Worm (Caenorhabditis elegans): Measurements from ENCODE around the gene C10G8.4.

The C10G8.4 gene

ce11 chrV:5349471-5349870 is 37.7 kb downstream of the C10G8.4 start, which contains the start of gene T09D3.3:
T09D3.3 (minus strand) TSS chrV:5349571.
- TF ChIP-seq sem-2 (GFP tag; optimal IDR thresholded peaks at IDR 0.05): no peak
- no peak for TF ChIP-seq nhr-28 (tag; optimal IDR thresholded peaks at IDR 0.05)
- TF ChIP-seq snpc-4 (tag; optimal IDR thresholded peaks at IDR 0.05): no peak
- TF ChIP-seq nhr-237 (tag; optimal IDR thresholded peaks at IDR 0.05): no peak
- no peak for TF ChIP-seq nhr-12 (tag; optimal IDR thresholded peaks at IDR 0.05)
- no peak for TF ChIP-seq unc-62 (GFP tag; optimal IDR thresholded peaks at IDR 0.05)
- no peak for TF ChIP-seq cnd-1 (tag; optimal IDR thresholded peaks at IDR 0.05)
- no peak for TF ChIP-seq unc-120 (tag; optimal IDR thresholded peaks at IDR 0.05; ENCODE audit: poor library complexity, severe bottlenecking)
- TF ChIP-seq lin-32 (GFP tag; optimal IDR thresholded peaks at IDR 0.05): no peak
- no peak for TF ChIP-seq elt-1 (tag; optimal IDR thresholded peaks at IDR 0.05; ENCODE audit: borderline replicate concordance, insufficient read depth)
- no peak for TF ChIP-seq nhr-76 (tag; optimal IDR thresholded peaks at IDR 0.05)
- TF ChIP-seq bed-3 (GFP tag; optimal IDR thresholded peaks at IDR 0.05): no peak
- no peak for TF ChIP-seq nhr-2 (tag; optimal IDR thresholded peaks at IDR 0.05)
- TF ChIP-seq ztf-11 (tag; optimal IDR thresholded peaks at IDR 0.05): no peak
- TF ChIP-seq zip-8 (tag; optimal IDR thresholded peaks at IDR 0.05): no peak

ce11 chrV:5351483-5351882 is 39.7 kb downstream of the C10G8.4 start, which contains the start of gene srd-9:
srd-9 (plus strand) TSS chrV:5351783.
- TF ChIP-seq unc-120 (tag; optimal IDR thresholded peaks at IDR 0.05; ENCODE audit: poor library complexity, severe bottlenecking) (no peak), nhr-76 (tag; optimal IDR thresholded peaks at IDR 0.05) (no peak), hlh-1 (tag; optimal IDR thresholded peaks at IDR 0.05) (no peak), nhr-237 (tag; optimal IDR thresholded peaks at IDR 0.05) (no peak), blmp-1 (tag; optimal IDR thresholded peaks at IDR 0.05) (no peak), ceh-43 (GFP tag; optimal IDR thresholded peaks at IDR 0.05) (no peak), lsy-2 (tag; optimal IDR thresholded peaks at IDR 0.05) (no peak), mep-1 (tag; optimal IDR thresholded peaks at IDR 0.05) (no peak), unc-39 (tag; optimal IDR thresholded peaks at IDR 0.05) (no peak), snpc-4 (tag; optimal IDR thresholded peaks at IDR 0.05) (no peak), ceh-39 (tag; optimal IDR thresholded peaks at IDR 0.05) (no peak), lin-32 (GFP tag; optimal IDR thresholded peaks at IDR 0.05) (no peak), nhr-12 (tag; optimal IDR thresholded peaks at IDR 0.05) (no peak), ceh-83 (GFP tag; optimal IDR thresholded peaks at IDR 0.05) (no peak), flh-1 (GFP tag; optimal IDR thresholded peaks at IDR 0.05) (no peak), ham-2 (GFP tag; optimal IDR thresholded peaks at IDR 0.05) (no peak)

ce11 chrV:5358772-5359171 is 47.0 kb downstream of the C10G8.4 start, which contains the start of gene nhr-216:
nhr-216 (minus strand) TSS chrV:5358872.
- TF ChIP-seq elt-3 (tag; optimal IDR thresholded peaks at IDR 0.05) (no peak), elt-1 (tag; optimal IDR thresholded peaks at IDR 0.05; ENCODE audit: borderline replicate concordance, insufficient read depth) (no peak), pha-4 (tag; optimal IDR thresholded peaks at IDR 0.05) (no peak), mep-1 (tag; optimal IDR thresholded peaks at IDR 0.05) (no peak), nhr-28 (tag; optimal IDR thresholded peaks at IDR 0.05) (no peak), nhr-2 (tag; optimal IDR thresholded peaks at IDR 0.05) (no peak), mab-5 (tag; optimal IDR thresholded peaks at IDR 0.05) (no peak), bed-3 (GFP tag; optimal IDR thresholded peaks at IDR 0.05) (no peak), ceh-43 (GFP tag; optimal IDR thresholded peaks at IDR 0.05) (no peak), ceh-39 (tag; optimal IDR thresholded peaks at IDR 0.05) (no peak)
